Fruit fly (Drosophila melanogaster) whole organism, adult: ENCODE measurements around the gene ocn.

Experiments used
- CG11617 ChIP-seq: fragments of 200-800 bp; sonication (Bioruptor generic); optimal IDR thresholded peaks from 2 replicates; lab custom pipeline; 2017; ENCODE audit warnings: mild to moderate bottlenecking, missing biosample characterization, missing genetic modification reagents, missing genetic modification characterization
- CG12768 ChIP-seq: fragments of 200-800 bp; sonication (Bioruptor generic); optimal IDR thresholded peaks from 2 replicates; lab custom pipeline; 2017; ENCODE audit warnings: missing biosample characterization, missing genetic modification characterization, mild to moderate bottlenecking, moderate library complexity, missing genetic modification reagents
- CG14711 ChIP-seq: fragments of 200-800 bp; sonication (Bioruptor generic); optimal IDR thresholded peaks from 2 replicates; lab custom pipeline; 2018; ENCODE audit warnings: missing biosample characterization, mild to moderate bottlenecking, missing genetic modification characterization, moderate library complexity
- CG1620 ChIP-seq: fragments of 200-800 bp; sonication (Bioruptor generic); optimal IDR thresholded peaks from 2 replicates; lab custom pipeline; 2016; ENCODE audit warnings: missing biosample characterization, missing genetic modification characterization
- CG33017 ChIP-seq: fragments of 200-800 bp; sonication (Bioruptor generic); optimal IDR thresholded peaks from 2 replicates; lab custom pipeline; 2018; ENCODE audit warnings: missing biosample characterization, mild to moderate bottlenecking, missing genetic modification characterization, moderate library complexity
- CG5204 ChIP-seq: fragments of 200-800 bp; sonication (Bioruptor generic); optimal IDR thresholded peaks from 2 replicates; lab custom pipeline; 2016; ENCODE audit warnings: missing biosample characterization, missing genetic modification characterization
- CG7045 ChIP-seq: fragments of 200-800 bp; sonication (Bioruptor generic); optimal IDR thresholded peaks from 2 replicates; lab custom pipeline; 2017; ENCODE audit warnings: missing biosample characterization, mild to moderate bottlenecking, missing genetic modification characterization
- CG7101 ChIP-seq: fragments of 200-800 bp; sonication (Bioruptor generic); optimal IDR thresholded peaks from 2 replicates; lab custom pipeline; 2018; ENCODE audit warnings: missing biosample characterization, mild to moderate bottlenecking, missing genetic modification characterization, moderate library complexity
- Clk ChIP-seq: fragments of 200-800 bp; sonication (Bioruptor generic); optimal IDR thresholded peaks from 2 replicates; lab custom pipeline; 2017; ENCODE audit warnings: missing biosample characterization, missing genetic modification characterization
- Crg-1 ChIP-seq: fragments of 200-800 bp; sonication (Bioruptor generic); optimal IDR thresholded peaks from 2 replicates; lab custom pipeline; 2016; ENCODE audit warnings: missing biosample characterization, missing genetic modification characterization
- Hr96 ChIP-seq: fragments of 200-800 bp; sonication (Bioruptor generic); optimal IDR thresholded peaks from 2 replicates; lab custom pipeline; 2016; ENCODE audit warnings: missing biosample characterization, missing genetic modification characterization
- Mnt ChIP-seq: fragments of 200-800 bp; sonication (Bioruptor generic); optimal IDR thresholded peaks from 2 replicates; lab custom pipeline; 2016; ENCODE audit warnings: missing biosample characterization, mild to moderate bottlenecking, missing genetic modification characterization
- bab1 ChIP-seq: fragments of 200-800 bp; sonication (Bioruptor generic); optimal IDR thresholded peaks from 3 replicates; lab custom pipeline; 2019; ENCODE audit warnings: missing biosample characterization, mild to moderate bottlenecking, missing genetic modification characterization, moderate library complexity
- cic ChIP-seq: fragments of 200-800 bp; sonication (Bioruptor generic); optimal IDR thresholded peaks from 2 replicates; lab custom pipeline; 2017; ENCODE audit warnings: missing biosample characterization, mild to moderate bottlenecking, missing genetic modification characterization, moderate library complexity
- cnc ChIP-seq, 2 experiments: fragments of >200 bp; optimal IDR thresholded peaks; 2 replicates each; lab custom pipeline; 2017
- kay ChIP-seq: fragments of 200-800 bp; sonication (Bioruptor generic); peaks from one replicate; lab custom pipeline; 2016; ENCODE audit warnings: missing biosample characterization, missing genetic modification characterization, borderline replicate concordance
- ovo ChIP-seq: fragments of 200-800 bp; sonication (Bioruptor generic); optimal IDR thresholded peaks from 2 replicates; lab custom pipeline; 2016; ENCODE audit warnings: missing biosample characterization, missing genetic modification characterization
- pad ChIP-seq: fragments of 200-800 bp; sonication (Bioruptor generic); optimal IDR thresholded peaks from 3 replicates; lab custom pipeline; 2017; ENCODE audit warnings: missing biosample characterization, missing genetic modification characterization, mild to moderate bottlenecking, moderate library complexity, missing genetic modification reagents
- tj ChIP-seq: fragments of 200-800 bp; sonication (Bioruptor generic); optimal IDR thresholded peaks from 3 replicates; lab custom pipeline; 2017; ENCODE audit warnings: missing biosample characterization, mild to moderate bottlenecking, missing genetic modification characterization, moderate library complexity
- toe ChIP-seq: fragments of 200-800 bp; sonication (Bioruptor generic); optimal IDR thresholded peaks from 2 replicates; lab custom pipeline; 2016; ENCODE audit warnings: missing biosample characterization, missing genetic modification characterization

Gene ocn

DNA sequence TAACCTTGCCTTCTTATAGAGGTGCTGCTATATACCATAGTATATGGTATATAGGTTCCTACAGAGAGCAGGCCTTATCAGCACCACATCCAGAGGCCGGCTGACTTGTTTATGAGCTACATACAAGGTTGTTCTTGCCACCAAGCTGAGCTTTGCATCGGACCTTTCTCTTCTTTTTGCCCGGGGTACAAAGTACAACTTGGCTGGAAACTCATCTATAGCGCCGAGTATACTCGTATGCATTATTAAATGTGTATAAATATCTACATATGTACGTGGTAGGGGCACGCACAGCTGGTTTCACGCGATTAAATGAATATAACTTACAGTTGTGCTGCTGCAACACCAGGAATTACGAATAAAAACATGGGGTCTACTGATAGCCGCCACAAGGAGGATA, 23.6 kb downstream of the ocn start:
- TF ChIP-seq CG12768 (GFP tag; lab: Kevin White, UChicago) (peak; percentile 37), cic (GFP tag; lab: Kevin White, UChicago) (no peak)

DNA sequence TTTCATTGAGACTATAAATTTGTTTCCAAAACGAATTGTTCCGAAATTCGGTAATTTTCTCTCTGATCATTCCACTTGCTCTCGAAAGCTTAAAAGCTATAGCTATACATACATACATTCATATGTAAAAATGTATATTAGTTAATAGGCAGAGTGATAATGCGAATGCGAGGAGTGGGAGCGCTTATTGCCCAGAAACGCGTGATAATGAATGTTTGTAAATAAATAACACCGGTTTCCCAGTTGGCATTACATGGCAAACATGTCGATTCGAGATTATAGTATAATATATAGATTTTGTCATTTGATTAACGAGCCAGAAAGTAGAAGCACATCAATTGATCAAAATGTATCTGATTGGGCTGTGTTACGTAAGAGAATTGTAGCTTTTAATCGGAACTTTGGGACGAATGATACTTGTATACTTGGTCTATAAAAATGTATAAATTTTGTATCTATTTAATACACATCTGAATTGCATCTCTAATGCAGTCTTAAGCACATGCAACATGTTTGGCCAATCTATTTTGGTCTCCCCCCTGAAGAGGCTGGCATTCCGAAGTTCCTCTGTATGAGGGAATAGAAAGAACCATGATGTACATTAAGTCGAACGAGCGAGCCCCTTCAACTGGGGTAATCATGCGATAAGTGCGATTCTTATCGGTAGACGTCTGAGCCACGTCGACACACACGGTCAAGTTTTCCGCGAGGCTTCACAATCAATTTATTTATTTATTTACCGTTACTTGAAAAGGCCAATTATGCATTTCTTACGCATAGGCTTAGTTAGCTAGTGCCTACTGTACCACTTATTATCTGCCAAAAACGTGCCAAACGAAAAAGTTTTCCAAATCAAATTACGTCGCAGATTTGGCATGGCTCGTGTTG, 24.7 kb downstream of the ocn start:
- TF ChIP-seq Hr96 (GFP tag; lab: Kevin White, UChicago) (no peak), CG11617 (peak; percentile 30), pad (peak; percentile 13), ovo (GFP tag; lab: Kevin White, UChicago) (peak; percentile 17), CG14711 (tag; lab: Kevin White, UChicago) (no peak), cic (GFP tag; lab: Kevin White, UChicago) (peak; percentile 87), Crg-1 (GFP tag; lab: Kevin White, UChicago) (peak; percentile 8), CG7045 (GFP tag; lab: Kevin White, UChicago) (peak; percentile 16), CG7101 (tag; lab: Kevin White, UChicago) (peak; percentile 1), CG1620 (GFP tag; lab: Kevin White, UChicago) (no peak), tj (GFP tag; lab: Kevin White, UChicago) (peak; percentile 22), CG12768 (GFP tag; lab: Kevin White, UChicago) (peak; percentile 37), toe (GFP tag; lab: Kevin White, UChicago) (no peak), Mnt (GFP tag; lab: Kevin White, UChicago) (peak; percentile 35)

DNA sequence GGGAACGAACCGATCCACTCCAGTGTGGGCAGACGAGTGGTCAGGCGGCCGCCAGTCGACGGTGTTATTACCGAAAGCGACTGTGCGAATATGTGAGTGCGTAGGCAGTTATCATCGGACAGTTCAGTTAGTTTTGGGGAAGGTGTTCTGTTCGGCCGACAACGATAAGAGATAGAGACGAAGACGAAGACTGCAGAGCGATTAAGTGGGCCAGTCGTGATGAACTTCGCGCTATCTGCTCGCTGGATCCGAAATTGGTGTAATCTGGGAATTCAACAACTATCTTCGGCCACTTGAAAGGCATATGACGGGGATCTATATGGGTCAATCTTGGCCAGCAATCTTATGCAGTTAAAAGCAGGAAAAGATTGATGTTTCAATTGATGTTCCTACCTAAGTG, 28.4 kb downstream of the ocn start, which contains the start of gene CG7912:
Gene CG7912, minus strand, starts transcription at position 17 of the 400 bp plus-strand sequence.
- TF ChIP-seq cic (GFP tag; lab: Kevin White, UChicago), result no peak
- no peak for TF ChIP-seq pad
- no peak for TF ChIP-seq CG11617
- no peak for TF ChIP-seq ovo (GFP tag; lab: Kevin White, UChicago)
- no peak for TF ChIP-seq Hr96 (GFP tag; lab: Kevin White, UChicago)
- no peak for TF ChIP-seq CG1620 (GFP tag; lab: Kevin White, UChicago)
- no peak for TF ChIP-seq tj (GFP tag; lab: Kevin White, UChicago)
- TF ChIP-seq Clk (GFP tag; lab: Kevin White, UChicago), result no peak
- TF ChIP-seq CG5204 (GFP tag; lab: Kevin White, UChicago), result no peak
- TF ChIP-seq cnc (optimal IDR thresholded peaks at IDR 0.05; lab: Kevin White, UChicago), result no peak
- TF ChIP-seq CG7101 (tag; lab: Kevin White, UChicago), result no peak
- TF ChIP-seq toe (GFP tag; lab: Kevin White, UChicago), result no peak
- no peak for TF ChIP-seq CG33017
- no peak for TF ChIP-seq Mnt (GFP tag; lab: Kevin White, UChicago)
- no peak for TF ChIP-seq CG14711 (tag; lab: Kevin White, UChicago)
- TF ChIP-seq bab1 (GFP tag; lab: Kevin White, UChicago), result no peak
- TF ChIP-seq CG12768 (GFP tag; lab: Kevin White, UChicago), result no peak

DNA sequence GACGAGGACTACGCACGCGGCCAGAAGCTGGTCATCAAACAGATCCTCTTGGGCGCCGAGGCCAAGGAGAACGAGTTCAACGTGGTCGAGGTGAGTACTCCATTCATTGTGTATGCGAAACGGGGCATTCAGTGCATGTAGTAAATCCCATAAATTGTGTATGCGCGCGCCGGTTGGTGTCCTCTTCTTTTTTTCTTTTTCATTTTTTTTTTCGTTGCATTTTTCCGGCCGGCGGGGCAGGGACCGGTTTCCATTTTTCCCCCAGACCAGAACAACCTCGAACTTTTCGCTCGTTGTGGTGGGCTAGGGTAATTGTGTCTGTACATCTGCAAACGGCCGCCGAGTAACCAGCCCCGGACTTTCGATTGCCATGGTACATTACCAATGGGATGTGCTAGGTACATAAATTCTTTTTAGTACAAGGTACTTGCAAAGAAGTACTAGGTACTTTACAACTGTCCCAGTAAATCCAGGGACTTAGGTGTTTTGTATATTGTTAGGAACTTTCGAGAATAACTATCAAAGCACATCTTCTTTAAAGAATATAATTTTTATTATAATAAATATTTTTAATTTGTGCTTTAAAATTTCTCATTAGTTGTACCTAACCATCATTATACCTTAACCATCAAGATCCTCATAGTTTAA, 32.1 kb downstream of the ocn start:
- TF ChIP-seq CG11617 (no peak), tj (GFP tag; lab: Kevin White, UChicago) (no peak), Clk (GFP tag; lab: Kevin White, UChicago) (no peak), toe (GFP tag; lab: Kevin White, UChicago) (no peak), CG7101 (tag; lab: Kevin White, UChicago) (no peak), CG33017 (no peak), ovo (GFP tag; lab: Kevin White, UChicago) (no peak), CG7045 (GFP tag; lab: Kevin White, UChicago) (no peak), Mnt (GFP tag; lab: Kevin White, UChicago) (no peak), CG12768 (GFP tag; lab: Kevin White, UChicago) (no peak), kay (no peak), pad (no peak), cic (GFP tag; lab: Kevin White, UChicago) (no peak), bab1 (GFP tag; lab: Kevin White, UChicago) (no peak), cnc (optimal IDR thresholded peaks at IDR 0.05; lab: Kevin White, UChicago) (no peak), CG14711 (tag; lab: Kevin White, UChicago) (no peak), Hr96 (GFP tag; lab: Kevin White, UChicago) (no peak)

DNA sequence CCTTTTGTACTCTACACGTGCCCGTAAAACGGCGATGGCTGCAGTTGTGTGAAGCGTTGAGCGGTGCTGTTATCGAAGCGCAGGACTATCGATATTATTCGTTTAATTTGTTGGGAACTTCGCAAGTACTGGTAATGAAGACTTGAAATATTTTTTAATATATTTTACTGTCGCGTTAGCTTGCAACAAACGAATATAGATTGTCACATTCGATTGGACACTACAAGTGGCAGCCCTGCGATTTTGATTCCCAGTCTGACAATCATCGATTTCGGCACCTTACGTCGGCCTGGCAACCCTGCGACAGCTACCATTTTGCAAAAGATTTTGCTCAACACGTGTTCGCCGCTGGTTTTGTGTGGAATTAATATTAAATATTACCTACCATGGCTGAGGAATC, 32.9 kb downstream of the ocn start, which contains the start of the genes Nlp and Nph:
Gene Nlp, plus strand, starts transcription at position 138 of the 400 bp plus-strand sequence.
Gene Nph, minus strand, starts transcription at position 214 of the 400 bp plus-strand sequence.
- TF ChIP-seq CG14711 (tag; lab: Kevin White, UChicago), result peak; percentile 93
- peak; percentile 68 for TF ChIP-seq toe (GFP tag; lab: Kevin White, UChicago)
- no peak for TF ChIP-seq CG33017
- TF ChIP-seq cic (GFP tag; lab: Kevin White, UChicago), result peak; percentile 13
- peak; percentile 22 for TF ChIP-seq CG11617
- TF ChIP-seq Hr96 (GFP tag; lab: Kevin White, UChicago), result peak; percentile 65
- peak; percentile 47 for TF ChIP-seq CG1620 (GFP tag; lab: Kevin White, UChicago)
- TF ChIP-seq CG7045 (GFP tag; lab: Kevin White, UChicago), result peak; percentile 9
- peak; percentile 30 for TF ChIP-seq pad
- TF ChIP-seq ovo (GFP tag; lab: Kevin White, UChicago), result no peak
- no peak for TF ChIP-seq cnc (optimal IDR thresholded peaks at IDR 0.05; lab: Kevin White, UChicago)
- TF ChIP-seq CG7101 (tag; lab: Kevin White, UChicago), result peak; percentile 31
- no peak for TF ChIP-seq Clk (GFP tag; lab: Kevin White, UChicago)
- TF ChIP-seq CG5204 (GFP tag; lab: Kevin White, UChicago), result no peak
- peak; percentile 56 for TF ChIP-seq tj (GFP tag; lab: Kevin White, UChicago)
- peak; percentile 54 for TF ChIP-seq Crg-1 (GFP tag; lab: Kevin White, UChicago)
- TF ChIP-seq Mnt (GFP tag; lab: Kevin White, UChicago), result peak; percentile 95
- peak; percentile 36 for TF ChIP-seq CG12768 (GFP tag; lab: Kevin White, UChicago)
- no peak for TF ChIP-seq kay
- peak; percentile 42 for TF ChIP-seq bab1 (GFP tag; lab: Kevin White, UChicago)
